Worm (Caenorhabditis elegans) whole organism, young adult: ENCODE results near the gene Y75B12A.2.

ENCODE experiments used
- B0035.1 ChIP-seq: sonication (generic microtip); optimal IDR thresholded peaks from 2 replicates; lab custom pipeline; 2016; ENCODE audit warnings: missing genetic modification characterization, mild to moderate bottlenecking, missing compliant biosample characterization, missing genotype, missing genetic modification reagents
- F10E7.11 ChIP-seq: sonication (generic microtip); optimal IDR thresholded peaks from 2 replicates; lab custom pipeline; 2017; ENCODE audit warnings: mild to moderate bottlenecking, missing genetic modification characterization, moderate library complexity, missing compliant biosample characterization
- die-1 ChIP-seq: sonication (generic microtip); optimal IDR thresholded peaks from 2 replicates; lab custom pipeline; 2016; ENCODE audit warnings: missing genotype, mild to moderate bottlenecking, missing genetic modification characterization, missing compliant biosample characterization
- ekl-4 ChIP-seq: fragments of 200-800 bp; sonication (Bioruptor generic); IDR thresholded peaks from 2 replicates; pipeline ENCODE4 v1.3.6; 2022; ENCODE audit warnings: missing genetic modification reagents, missing genetic modification characterization, missing compliant biosample characterization
- hlh-12 ChIP-seq: sonication (generic microtip); optimal IDR thresholded peaks from 2 replicates; lab custom pipeline; 2016; ENCODE audit warnings: missing genetic modification characterization, missing compliant biosample characterization
- lin-26 ChIP-seq: fragments of 200-800 bp; sonication (Bioruptor generic); IDR thresholded peaks from 2 replicates; pipeline ENCODE4 v1.3.6; 2022; ENCODE audit warnings: missing genetic modification reagents, missing genetic modification characterization, missing compliant biosample characterization

- no peak for TF ChIP-seq hlh-12 (tag; lab: Kevin White, UChicago)
- TF ChIP-seq B0035.1 (tag; lab: Kevin White, UChicago): no peak
- TF ChIP-seq lin-26: no peak
- TF ChIP-seq F10E7.11 (tag; lab: Kevin White, UChicago): no peak
- no peak for TF ChIP-seq ekl-4
- no peak for TF ChIP-seq die-1 (tag; lab: Kevin White, UChicago)
Observed at ce11 chrV:15127413-15127812, 18.1 kb downstream of the Y75B12A.2 start, which contains the start of gene srj-27.
